Fruit fly (Drosophila melanogaster) whole organism, adult: Measurements from ENCODE around the gene side-III.

Source experiments
- CG7045 ChIP-seq: fragments of 200-800 bp; sonication (Bioruptor generic); optimal IDR thresholded peaks from 2 replicates; lab custom pipeline; 2017; ENCODE audit warnings: missing biosample characterization, mild to moderate bottlenecking, missing genetic modification characterization
- cnc ChIP-seq, 2 experiments: fragments of >200 bp; optimal IDR thresholded peaks; 2 replicates each; lab custom pipeline; 2017
- pad ChIP-seq: fragments of 200-800 bp; sonication (Bioruptor generic); optimal IDR thresholded peaks from 3 replicates; lab custom pipeline; 2017; ENCODE audit warnings: missing biosample characterization, missing genetic modification characterization, mild to moderate bottlenecking, moderate library complexity, missing genetic modification reagents

The side-III gene

DNA sequence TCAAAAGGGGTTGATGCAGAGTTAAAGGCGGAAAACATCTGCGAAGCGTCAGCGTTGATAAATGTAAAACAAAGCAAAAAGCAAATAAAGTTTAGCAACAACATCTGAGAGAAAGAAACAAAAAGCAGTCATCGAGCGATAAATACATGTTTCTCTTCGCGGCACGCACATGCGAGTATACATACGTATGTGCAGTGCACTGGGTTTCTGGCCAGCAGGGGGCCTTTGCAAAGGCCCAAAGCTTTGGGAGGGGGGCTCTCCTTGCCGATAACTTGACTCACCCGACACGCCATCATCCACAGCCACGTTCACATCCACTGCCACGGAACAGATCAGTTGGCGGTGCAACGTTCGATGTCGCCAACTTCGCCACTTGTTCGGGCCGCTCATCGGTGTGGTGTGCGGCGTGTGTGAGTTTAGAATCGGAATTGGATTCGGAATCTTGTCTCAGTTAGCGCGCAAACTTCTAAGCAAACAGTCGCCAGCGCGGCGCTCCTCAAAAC lies 146.1 kb downstream of the side-III start, which contains the start of gene CG42675:
Gene CG42675, plus strand, starts transcription at position 453 of the 503 bp plus-strand sequence.
- TF ChIP-seq CG7045 (GFP tag; lab: Kevin White, UChicago) = no peak
- TF ChIP-seq pad = no peak
- no peak for TF ChIP-seq cnc (optimal IDR thresholded peaks at IDR 0.05; lab: Kevin White, UChicago)
